Worm (Caenorhabditis elegans): ENCODE measurements around the gene ugt-60.

ugt-60 gene

ce11 chrIII:9666239-9666638 is 12.6 kb downstream of the ugt-60 start (continued):
- TF ChIP-seq gmeb-1 (tag; optimal IDR thresholded peaks at IDR 0.05) (peak; percentile 18), lin-13 (GFP tag; optimal IDR thresholded peaks at IDR 0.05) (no peak), ZK546.5 (tag; optimal IDR thresholded peaks at IDR 0.05) (no peak), sma-3 (GFP tag; optimal IDR thresholded peaks at IDR 0.05) (peak; percentile 55), ama-1 (optimal IDR thresholded peaks at IDR 0.05) (no peak)

- TF ChIP-seq nhr-6 (tag; optimal IDR thresholded peaks at IDR 0.05) (peak; percentile 19), nhr-21 (tag; optimal IDR thresholded peaks at IDR 0.05) (peak; percentile 61), lin-39 (tag; optimal IDR thresholded peaks at IDR 0.05) (no peak), mdl-1 (tag; optimal IDR thresholded peaks at IDR 0.05) (peak in 1 of 2 experiments; percentile 48), ztf-4 (tag; optimal IDR thresholded peaks at IDR 0.05) (peak; percentile 47), R02D3.7 (tag; optimal IDR thresholded peaks at IDR 0.05) (no peak), C34F6.9 (tag; optimal IDR thresholded peaks at IDR 0.05) (peak; percentile 67), lsy-2 (tag; optimal IDR thresholded peaks at IDR 0.05) (peak in 1 of 2 experiments; percentile 44), skn-1 (tag; optimal IDR thresholded peaks at IDR 0.05) (no peak), fos-1 (tag; optimal IDR thresholded peaks at IDR 0.05) (peak; percentile 45), nhr-23 (tag; optimal IDR thresholded peaks at IDR 0.05) (no peak), unc-55 (GFP tag; optimal IDR thresholded peaks at IDR 0.05) (peak; percentile 73), egl-27 (tag; optimal IDR thresholded peaks at IDR 0.05) (no peak), sem-4 (tag; optimal IDR thresholded peaks at IDR 0.05) (peak; percentile 13), crh-2 (tag; optimal IDR thresholded peaks at IDR 0.05) (no peak), nhr-25 (tag; optimal IDR thresholded peaks at IDR 0.05) (peak; percentile 5), sma-9 (GFP tag; optimal IDR thresholded peaks at IDR 0.05) (peak; percentile 51), sma-9 (tag; optimal IDR thresholded peaks at IDR 0.05) (no peak), unc-39 (tag; optimal IDR thresholded peaks at IDR 0.05) (no peak), peb-1 (tag; optimal IDR thresholded peaks at IDR 0.05) (no peak), F13H6.1 (tag; optimal IDR thresholded peaks at IDR 0.05) (peak; percentile 21), nhr-129 (tag; optimal IDR thresholded peaks at IDR 0.05) (peak; percentile 74)
Observed at ce11 chrIII:9665490-9666179, 13.2 kb downstream of the ugt-60 start.

ce11 chrIII:9664484-9665221 is 14.2 kb downstream of the ugt-60 start:
- peak; percentile 55 for TF ChIP-seq F13H6.1 (tag; optimal IDR thresholded peaks at IDR 0.05)
- no peak for TF ChIP-seq crh-2 (tag; optimal IDR thresholded peaks at IDR 0.05)
- no peak for TF ChIP-seq R02D3.7 (tag; optimal IDR thresholded peaks at IDR 0.05)
- TF ChIP-seq lsy-2 (tag; optimal IDR thresholded peaks at IDR 0.05): peak in 1 of 2 experiments; percentile 40
- no peak for TF ChIP-seq elt-3 (tag; optimal IDR thresholded peaks at IDR 0.05)
- no peak for TF ChIP-seq lin-13 (GFP tag; optimal IDR thresholded peaks at IDR 0.05)
- no peak for TF ChIP-seq Y55F3AM.14 (GFP tag; optimal IDR thresholded peaks at IDR 0.05)
- no peak for TF ChIP-seq nhr-25 (tag; optimal IDR thresholded peaks at IDR 0.05)
- TF ChIP-seq unc-39 (tag; optimal IDR thresholded peaks at IDR 0.05): no peak
- no peak for TF ChIP-seq nhr-21 (tag; optimal IDR thresholded peaks at IDR 0.05)
- no peak for TF ChIP-seq ceh-82 (tag; optimal IDR thresholded peaks at IDR 0.05)
- no peak for TF ChIP-seq snpc-4 (tag; optimal IDR thresholded peaks at IDR 0.05)
- no peak for TF ChIP-seq alr-1 (tag; optimal IDR thresholded peaks at IDR 0.05)
- TF ChIP-seq elt-1 (tag; optimal IDR thresholded peaks at IDR 0.05): no peak
- no peak for TF ChIP-seq blmp-1 (tag; optimal IDR thresholded peaks at IDR 0.05; ENCODE audit: insufficient read depth)
- TF ChIP-seq zag-1 (tag; optimal IDR thresholded peaks at IDR 0.05): peak; percentile 26
- TF ChIP-seq ztf-4 (tag; optimal IDR thresholded peaks at IDR 0.05): no peak
- TF ChIP-seq nhr-6 (tag; optimal IDR thresholded peaks at IDR 0.05): no peak
- TF ChIP-seq unc-62 (GFP tag; optimal IDR thresholded peaks at IDR 0.05): no peak
- TF ChIP-seq ceh-16 (tag; optimal IDR thresholded peaks at IDR 0.05): no peak
- TF ChIP-seq ZK546.5 (tag; optimal IDR thresholded peaks at IDR 0.05): no peak
- no peak for TF ChIP-seq nhr-11 (tag; optimal IDR thresholded peaks at IDR 0.05)
- no peak for TF ChIP-seq nhr-129 (tag; optimal IDR thresholded peaks at IDR 0.05)
- peak; percentile 1 for TF ChIP-seq egl-27 (tag; optimal IDR thresholded peaks at IDR 0.05)
- no peak for TF ChIP-seq unc-55 (GFP tag; optimal IDR thresholded peaks at IDR 0.05)
- peak; percentile 4 for TF ChIP-seq C34F6.9 (tag; optimal IDR thresholded peaks at IDR 0.05)
- TF ChIP-seq nhr-237 (tag; optimal IDR thresholded peaks at IDR 0.05): no peak
- TF ChIP-seq sma-9 (GFP tag; optimal IDR thresholded peaks at IDR 0.05): peak; percentile 80
- TF ChIP-seq sma-9 (tag; optimal IDR thresholded peaks at IDR 0.05): no peak
- no peak for TF ChIP-seq mdl-1 (tag; optimal IDR thresholded peaks at IDR 0.05)
- no peak for TF ChIP-seq lin-39 (tag; optimal IDR thresholded peaks at IDR 0.05)
- no peak for TF ChIP-seq skn-1 (tag; optimal IDR thresholded peaks at IDR 0.05)
- TF ChIP-seq nhr-10 (tag; optimal IDR thresholded peaks at IDR 0.05): no peak
- TF ChIP-seq gmeb-1 (tag; optimal IDR thresholded peaks at IDR 0.05): no peak
- no peak for TF ChIP-seq nhr-77 (tag; optimal IDR thresholded peaks at IDR 0.05)
- no peak for TF ChIP-seq nhr-23 (tag; optimal IDR thresholded peaks at IDR 0.05)
- TF ChIP-seq sem-4 (tag; optimal IDR thresholded peaks at IDR 0.05): peak; percentile 71
- no peak for TF ChIP-seq peb-1 (tag; optimal IDR thresholded peaks at IDR 0.05)
- no peak for TF ChIP-seq nhr-12 (tag; optimal IDR thresholded peaks at IDR 0.05)
- TF ChIP-seq ama-1 (optimal IDR thresholded peaks at IDR 0.05): no peak
- no peak for TF ChIP-seq lin-11 (tag; optimal IDR thresholded peaks at IDR 0.05)
- no peak for TF ChIP-seq mbf-1 (tag; optimal IDR thresholded peaks at IDR 0.05)
- TF ChIP-seq aly-2 (tag; optimal IDR thresholded peaks at IDR 0.05): no peak
